Worm (Caenorhabditis elegans) whole organism, L1 larva: ENCODE data around the gene C05D9.7.

Experiments
- C16A3.4 ChIP-seq: fragments of 150-350 bp; optimal IDR thresholded peaks from 2 replicates; lab custom pipeline; 2014; ENCODE audit warnings: missing biosample characterization, missing genetic modification characterization
- F16B12.6 ChIP-seq: fragments of 150-350 bp; optimal IDR thresholded peaks from 2 replicates; lab custom pipeline; 2014; ENCODE audit warnings: missing biosample characterization, missing genetic modification characterization
- blmp-1 ChIP-seq: fragments of 150-350 bp; optimal IDR thresholded peaks from 2 replicates; lab custom pipeline; 2014; ENCODE audit warnings: missing biosample characterization, missing genetic modification characterization
- ceh-88 ChIP-seq: fragments of 200-800 bp; sonication (Bioruptor generic); IDR thresholded peaks from 2 replicates; pipeline ENCODE4 v1.3.6; 2022; ENCODE audit warnings: missing genetic modification characterization, missing compliant biosample characterization
- egl-13 ChIP-seq: sonication (generic microtip); optimal IDR thresholded peaks from 2 replicates; lab custom pipeline; 2016; ENCODE audit warnings: missing genotype, missing genetic modification reagents, missing genetic modification characterization, missing compliant biosample characterization
- elt-3 ChIP-seq, 6 experiments: fragments of 150-350 bp in 1 of 6; sonication (generic microtip); optimal IDR thresholded peaks; 2 replicates each; lab custom pipeline; 2017 to 2018; ENCODE audit warnings: missing biosample characterization in 6 of 6, missing genetic modification characterization in 6 of 6, inconsistent platforms in 1 of 6
- ets-5 ChIP-seq: fragments of 200-800 bp; sonication (Bioruptor generic); IDR thresholded peaks from 2 replicates; pipeline ENCODE4 v1.3.6; 2022; ENCODE audit warnings: missing genetic modification characterization, missing compliant biosample characterization
- irx-1 ChIP-seq: sonication (generic microtip); optimal IDR thresholded peaks from 2 replicates; lab custom pipeline; 2016; ENCODE audit warnings: missing genetic modification characterization, missing compliant biosample characterization
- nhr-19 ChIP-seq: fragments of 200-800 bp; sonication (Bioruptor generic); conservative IDR thresholded peaks from 2 replicates; pipeline ENCODE4 v1.3.6; 2022; ENCODE audit warnings: missing genetic modification characterization, missing compliant biosample characterization
- nhr-20 ChIP-seq: sonication (generic microtip); optimal IDR thresholded peaks from 2 replicates; lab custom pipeline; 2016; ENCODE audit warnings: mild to moderate bottlenecking, missing genetic modification characterization, missing compliant biosample characterization
- pag-3 ChIP-seq: sonication (generic microtip); optimal IDR thresholded peaks from 2 replicates; lab custom pipeline; 2017; ENCODE audit warnings: missing genetic modification characterization, mild to moderate bottlenecking, missing compliant biosample characterization, antibody characterized with exemption, borderline replicate concordance; ENCODE audit not compliant: insufficient read depth
- rnt-1 ChIP-seq: sonication (generic microtip); optimal IDR thresholded peaks from 2 replicates; lab custom pipeline; 2016; ENCODE audit warnings: mild to moderate bottlenecking, missing genetic modification characterization, moderate library complexity, missing compliant biosample characterization
- skn-1 ChIP-seq: fragments of 150-350 bp; optimal IDR thresholded peaks from 2 replicates; lab custom pipeline; 2014; ENCODE audit warnings: missing biosample characterization, missing genetic modification characterization
- swsn-7 ChIP-seq: sonication (generic microtip); optimal IDR thresholded peaks from 2 replicates; lab custom pipeline; 2016; ENCODE audit warnings: missing genetic modification characterization, missing compliant biosample characterization
- tbx-2 ChIP-seq: sonication (generic microtip); optimal IDR thresholded peaks from 2 replicates; lab custom pipeline; 2016; ENCODE audit warnings: missing genetic modification characterization, missing compliant biosample characterization
- unc-98 ChIP-seq: fragments of 200-800 bp; sonication (Bioruptor generic); IDR thresholded peaks from 2 replicates; pipeline ENCODE4 v1.3.6; 2022; ENCODE audit warnings: missing genetic modification characterization, missing compliant biosample characterization
- zip-4 ChIP-seq: fragments of 200-800 bp; sonication (Bioruptor generic); optimal IDR thresholded peaks from 2 replicates; lab custom pipeline; 2018; ENCODE audit warnings: mild to moderate bottlenecking, missing genetic modification characterization, moderate library complexity, missing compliant biosample characterization

The C05D9.7 gene

ce11 chrX:1068986-1069385, 50.2 kb downstream of the C05D9.7 start, which contains the start of gene mksr-1:
TSS of gene mksr-1 (minus strand) at chrX:1069129.
- TF ChIP-seq C16A3.4 (tag; lab: Kevin White, UChicago) (no peak), blmp-1 (tag; lab: Kevin White, UChicago) (no peak), egl-13 (no peak), nhr-20 (tag; lab: Kevin White, UChicago) (no peak), tbx-2 (tag; lab: Kevin White, UChicago) (no peak), ets-5 (GFP tag; lab: Robert Waterston, UW) (no peak), pag-3 (tag; lab: Kevin White, UChicago) (no peak), irx-1 (tag; lab: Kevin White, UChicago) (no peak), unc-98 (GFP tag; lab: Robert Waterston, UW) (no peak), skn-1 (tag; lab: Kevin White, UChicago) (no peak), nhr-19 (GFP tag; lab: Robert Waterston, UW) (no peak), F16B12.6 (tag; lab: Kevin White, UChicago) (no peak), rnt-1 (tag; lab: Kevin White, UChicago) (no peak), ceh-88 (GFP tag; lab: Robert Waterston, UW) (no peak), elt-3 (tag; optimal IDR thresholded peaks at IDR 0.05; lab: Kevin White, UChicago) (no peak), swsn-7 (no peak), zip-4 (GFP tag; lab: Kevin White, UChicago) (no peak)
